Fruit fly (Drosophila melanogaster): ENCODE data around the gene santa-maria.
A peak's percentile ranks its signal among the peaks of the same experiment; 100 is the strongest.

The santa-maria gene

dm6 chr2L:7423333-7423895 is 27.6 kb downstream of the santa-maria start (continued):
- TF ChIP-seq Stat92E (GFP tag; optimal IDR thresholded peaks at IDR 0.05) (no peak), HmgZ (tag; optimal IDR thresholded peaks at IDR 0.05) (peak; percentile 30), row (GFP tag; IDR thresholded peaks at IDR 0.05) (peak; percentile 67), CG18262 (tag; optimal IDR thresholded peaks at IDR 0.05) (no peak), al (GFP tag; IDR thresholded peaks at IDR 0.05) (peak; percentile 54; the same call in 1 of the 2 replicates), ATbp (GFP tag; optimal IDR thresholded peaks at IDR 0.05) (peak; percentile 26), CoRest (tag; optimal IDR thresholded peaks at IDR 0.05) (no peak), stc (GFP tag; IDR thresholded peaks at IDR 0.05) (peak; percentile 28; the same call in 1 of the 2 replicates), CG10959 (GFP tag; IDR thresholded peaks at IDR 0.05) (0 out of 2 replicates have a peak, but pooled peaks have one; percentile 5), CG15696 (tag; optimal IDR thresholded peaks at IDR 0.05) (peak; percentile 8), Hey (tag; optimal IDR thresholded peaks at IDR 0.05) (no peak), slou (GFP tag; optimal IDR thresholded peaks at IDR 0.05) (no peak), crol (GFP tag; IDR thresholded peaks at IDR 0.05) (no peak), Blimp-1 (GFP tag; optimal IDR thresholded peaks at IDR 0.05) (peak; percentile 45), CG11093 (GFP tag; IDR thresholded peaks at IDR 0.05) (peak; percentile 17; the same call in 1 of the 3 replicates), CG16863 (GFP tag; optimal IDR thresholded peaks at IDR 0.05) (no peak), MBD-R2 (GFP tag; IDR thresholded peaks at IDR 0.05) (peak; percentile 38; the same call in 1 of the 2 replicates), Sry-β (GFP tag; optimal IDR thresholded peaks at IDR 0.05) (peak; percentile 10), CG10654 (GFP tag; optimal IDR thresholded peaks at IDR 0.05) (no peak), E2f1 (GFP tag; IDR thresholded peaks at IDR 0.05) (0 out of 2 replicates have a peak, but pooled peaks have one; percentile 30), sc (optimal IDR thresholded peaks at IDR 0.05) (no peak), sc (GFP tag; optimal IDR thresholded peaks at IDR 0.05) (no peak), CG12391 (tag; optimal IDR thresholded peaks at IDR 0.05) (peak; percentile 5), Gug (GFP tag; IDR thresholded peaks at IDR 0.05) (peak; percentile 55; the same call in 1 of the 4 replicates), pzg (GFP tag; optimal IDR thresholded peaks at IDR 0.05) (peak; percentile 18), CG8388 (GFP tag; optimal IDR thresholded peaks at IDR 0.05) (no peak), CG1603 (tag; optimal IDR thresholded peaks at IDR 0.05) (peak; percentile 34), inv (GFP tag; IDR thresholded peaks at IDR 0.05; ENCODE audit: partially characterized antibody) (no peak), YL-1 (GFP tag; optimal IDR thresholded peaks at IDR 0.05) (no peak), Fer1 (GFP tag; optimal IDR thresholded peaks at IDR 0.05) (peak; percentile 33), CG9727 (GFP tag; optimal IDR thresholded peaks at IDR 0.05) (peak; percentile 37), CG12219 (GFP tag; optimal IDR thresholded peaks at IDR 0.05) (peak; percentile 4), CG4404 (GFP tag; IDR thresholded peaks at IDR 0.05) (peak; percentile 15; the same call in 1 of the 2 replicates), Ada2b (GFP tag; IDR thresholded peaks at IDR 0.05) (no peak), CTCF (GFP tag; optimal IDR thresholded peaks at IDR 0.05) (peak; percentile 92), sqz (GFP tag; optimal IDR thresholded peaks at IDR 0.05) (no peak), HHEX (GFP tag; optimal IDR thresholded peaks at IDR 0.05) (peak; percentile 17), NK7.1 (GFP tag; optimal IDR thresholded peaks at IDR 0.05) (peak; percentile 23), CG14710 (tag; optimal IDR thresholded peaks at IDR 0.05) (peak; percentile 16), danr (GFP tag; IDR thresholded peaks at IDR 0.05) (0 out of 2 replicates have a peak, but pooled peaks have one; percentile 34), Hand (GFP tag; optimal IDR thresholded peaks at IDR 0.05) (peak; percentile 11), CG10147 (GFP tag; optimal IDR thresholded peaks at IDR 0.05) (no peak), CkIIα-i1 (GFP tag; IDR thresholded peaks at IDR 0.05) (no peak), CG12769 (tag; optimal IDR thresholded peaks at IDR 0.05) (peak; percentile 50), gem (tag; optimal IDR thresholded peaks at IDR 0.05) (peak; percentile 32), schlank (tag; optimal IDR thresholded peaks at IDR 0.05) (no peak), gro (GFP tag; optimal IDR thresholded peaks at IDR 0.05) (no peak), CG10274 (GFP tag; optimal IDR thresholded peaks at IDR 0.05) (no peak), ken (GFP tag; IDR thresholded peaks at IDR 0.05) (0 out of 3 replicates have a peak, but pooled peaks have one; percentile 46), CG11456 (GFP tag; IDR thresholded peaks at IDR 0.05) (peak; percentile 77; the same call in 2 of the 3 replicates)
